Fruit fly (Drosophila melanogaster) whole organism, prepupa: Measurements from ENCODE around the gene CG13999.

Source experiments
- CG3032 ChIP-seq: fragments of 200-800 bp; optimal IDR thresholded peaks from 2 replicates; lab custom pipeline; 2019; ENCODE audit warnings: missing biosample characterization, mild to moderate bottlenecking, missing genetic modification characterization, moderate library complexity
- Eip93F ChIP-seq: fragments of 200-800 bp; sonication (Bioruptor generic); optimal IDR thresholded peaks from 2 replicates; lab custom pipeline; 2016; ENCODE audit warnings: missing biosample characterization, mild to moderate bottlenecking, missing genetic modification characterization
- Gug ChIP-seq: fragments of 200-800 bp; sonication (Bioruptor generic); IDR thresholded peaks from 2 replicates; pipeline ENCODE4 v1.3.6; 2022; ENCODE audit warnings: missing biosample characterization, missing genetic modification characterization
- Hr38 ChIP-seq: sonication (Bioruptor generic); optimal IDR thresholded peaks from 2 replicates; lab custom pipeline; 2016; ENCODE audit warnings: missing biosample characterization, missing genetic modification characterization
- cyc ChIP-seq: fragments of 200-800 bp; sonication (Bioruptor generic); optimal IDR thresholded peaks from 3 replicates; lab custom pipeline; 2016; ENCODE audit warnings: missing biosample characterization, missing genetic modification characterization
- dac ChIP-seq: fragments of 200-800 bp; sonication (Bioruptor generic); optimal IDR thresholded peaks from 2 replicates; lab custom pipeline; 2017; ENCODE audit warnings: missing biosample characterization, mild to moderate bottlenecking, missing genetic modification characterization
- dsx ChIP-seq: fragments of 200-800 bp; optimal IDR thresholded peaks from 3 replicates; lab custom pipeline; 2019; ENCODE audit warnings: missing biosample characterization, mild to moderate bottlenecking, missing genetic modification characterization, moderate library complexity; ENCODE audit not compliant: poor library complexity, severe bottlenecking
- esn ChIP-seq: fragments of 200-800 bp; sonication (Bioruptor generic); optimal IDR thresholded peaks from 2 replicates; lab custom pipeline; 2016; ENCODE audit warnings: missing biosample characterization, mild to moderate bottlenecking, missing genetic modification characterization, moderate library complexity
- ss ChIP-seq, 2 experiments: fragments of 200-800 bp; sonication (Bioruptor generic); optimal IDR thresholded peaks; 2 replicates in 1 of 2; 3 replicates in 1 of 2; lab custom pipeline; 2017 to 2018; ENCODE audit warnings: mild to moderate bottlenecking in 2 of 2, missing biosample characterization in 2 of 2, missing genetic modification characterization in 2 of 2, moderate library complexity in 1 of 2

DNA sequence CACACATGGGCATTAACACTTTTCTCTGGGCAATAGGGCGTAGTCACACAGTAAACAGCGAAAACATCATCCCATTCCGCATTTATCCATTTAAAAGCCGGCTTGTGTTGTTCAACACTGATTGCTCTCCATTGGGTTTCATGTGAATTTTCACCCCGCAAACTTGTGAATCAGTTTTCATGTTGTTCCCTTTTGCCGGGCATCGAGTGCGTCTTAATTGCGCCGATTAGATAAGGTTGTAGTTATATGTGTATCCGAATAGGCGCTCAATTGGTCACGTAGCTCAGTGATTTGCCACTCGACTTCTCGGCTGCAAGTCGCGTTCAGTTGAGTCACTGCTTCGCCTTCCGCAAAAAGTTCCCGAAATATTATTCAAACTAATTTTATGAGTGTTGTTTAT lies 30.7 kb upstream of the CG13999 start:
- TF ChIP-seq Eip93F (GFP tag; lab: Kevin White, UChicago) = no peak
- TF ChIP-seq ss (GFP tag; optimal IDR thresholded peaks at IDR 0.05; lab: Kevin White, UChicago) = no peak
- no peak for TF ChIP-seq dac
- no peak for TF ChIP-seq CG3032 (tag; lab: Kevin White, UChicago)
- TF ChIP-seq Gug (GFP tag; lab: Robert Waterston, UW) = no peak
- no peak for TF ChIP-seq dsx (GFP tag; lab: Kevin White, UChicago)
- TF ChIP-seq cyc (GFP tag; lab: Kevin White, UChicago) = no peak
- TF ChIP-seq Hr38 (GFP tag; lab: Kevin White, UChicago) = no peak
- no peak for TF ChIP-seq esn (GFP tag; lab: Kevin White, UChicago)
